Worm (Caenorhabditis elegans): ENCODE measurements around the gene F59C12.3.
A peak's percentile ranks its signal among the peaks of the same experiment; 100 is the strongest.

- TF ChIP-seq ceh-43 (GFP tag; optimal IDR thresholded peaks at IDR 0.05) (no peak), ztf-11 (tag; optimal IDR thresholded peaks at IDR 0.05) (peak; percentile 84), nhr-2 (tag; optimal IDR thresholded peaks at IDR 0.05) (peak; percentile 54), pha-4 (tag; optimal IDR thresholded peaks at IDR 0.05) (peak; percentile 58), nhr-76 (tag; optimal IDR thresholded peaks at IDR 0.05) (peak; percentile 38), M03D4.4 (tag; optimal IDR thresholded peaks at IDR 0.05) (peak; percentile 80), hlh-1 (tag; optimal IDR thresholded peaks at IDR 0.05) (peak; percentile 29), snpc-4 (tag; optimal IDR thresholded peaks at IDR 0.05) (no peak), elt-1 (tag; optimal IDR thresholded peaks at IDR 0.05; ENCODE audit: borderline replicate concordance, insufficient read depth) (peak; percentile 29), unc-39 (tag; optimal IDR thresholded peaks at IDR 0.05) (peak; percentile 90), nhr-12 (tag; optimal IDR thresholded peaks at IDR 0.05) (peak; percentile 84)
Observed at ce11 chrX:16612293-16612946, 3.1 kb upstream of the F59C12.3 start.
